Fruit fly (Drosophila melanogaster) whole organism, embryonic: ENCODE results near the gene obst-J.

Experiments used
- Abd-B ChIP-seq: fragments of 200-800 bp; sonication (Bioruptor generic); optimal IDR thresholded peaks from 2 replicates; lab custom pipeline; 2018; ENCODE audit warnings: missing biosample characterization, mild to moderate bottlenecking, missing genetic modification characterization, moderate library complexity
- Ada2b ChIP-seq: fragments of 200-800 bp; sonication (Bioruptor generic); IDR thresholded peaks from 2 replicates; pipeline ENCODE4 v1.3.6; 2022; ENCODE audit warnings: missing biosample characterization, missing genetic modification characterization
- Bdp1 ChIP-seq: fragments of 200-800 bp; sonication (Bioruptor generic); optimal IDR thresholded peaks from 3 replicates; lab custom pipeline; 2016; ENCODE audit warnings: missing biosample characterization, missing genetic modification characterization
- CG1233 ChIP-seq: fragments of 200-800 bp; sonication (Bioruptor generic); optimal IDR thresholded peaks from 4 replicates; lab custom pipeline; 2018; ENCODE audit warnings: missing biosample characterization, mild to moderate bottlenecking, missing genetic modification characterization
- CG13287 ChIP-seq: fragments of 200-800 bp; sonication (Bioruptor generic); IDR thresholded peaks from 2 replicates; pipeline ENCODE4 v1.3.6; 2022; ENCODE audit warnings: missing biosample characterization, missing genetic modification characterization; ENCODE audit not compliant: partially characterized antibody
- CG17568 ChIP-seq: fragments of 200-800 bp; sonication (Bioruptor generic); optimal IDR thresholded peaks from 2 replicates; lab custom pipeline; 2018; ENCODE audit warnings: missing biosample characterization, mild to moderate bottlenecking, missing genetic modification characterization, moderate library complexity
- CG2116 ChIP-seq: fragments of 200-800 bp; sonication (Bioruptor generic); optimal IDR thresholded peaks from 3 replicates; lab custom pipeline; 2018; ENCODE audit warnings: missing biosample characterization, mild to moderate bottlenecking, missing genetic modification characterization
- CG30020 ChIP-seq: fragments of 200-800 bp; optimal IDR thresholded peaks from 2 replicates; lab custom pipeline; 2019; ENCODE audit warnings: missing biosample characterization, mild to moderate bottlenecking, missing genetic modification characterization, moderate library complexity
- CG30431 ChIP-seq: fragments of 200-800 bp; sonication (Bioruptor generic); optimal IDR thresholded peaks from 2 replicates; lab custom pipeline; 2017; ENCODE audit warnings: missing biosample characterization, missing genetic modification characterization
- CG31388 ChIP-seq: fragments of 200-800 bp; sonication (Bioruptor generic); optimal IDR thresholded peaks from 2 replicates; lab custom pipeline; 2016; ENCODE audit warnings: missing biosample characterization, missing genetic modification characterization
- CG32532 ChIP-seq: fragments of 200-800 bp; sonication (Bioruptor generic); IDR thresholded peaks from 2 replicates; pipeline ENCODE4 v1.3.6; 2022; ENCODE audit warnings: missing biosample characterization, missing genetic modification characterization
- CG33557 ChIP-seq: fragments of 200-800 bp; sonication (Bioruptor generic); optimal IDR thresholded peaks from 2 replicates; lab custom pipeline; 2019; ENCODE audit warnings: missing biosample characterization, mild to moderate bottlenecking, missing genetic modification characterization, moderate library complexity
- CG4424 ChIP-seq: fragments of 200-800 bp; sonication (Bioruptor generic); optimal IDR thresholded peaks from 3 replicates; lab custom pipeline; 2016; ENCODE audit warnings: missing biosample characterization, missing genetic modification characterization
- CG8290 ChIP-seq, 3 experiments: fragments of 200-800 bp; sonication (Bioruptor generic); optimal IDR thresholded peaks; 2 replicates each; lab custom pipeline; 2016 to 2019; ENCODE audit warnings: missing biosample characterization in 3 of 3, missing genetic modification characterization in 3 of 3, mild to moderate bottlenecking in 2 of 3, moderate library complexity in 1 of 3
- CoRest ChIP-seq: fragments of 200-800 bp; sonication (Bioruptor generic); optimal IDR thresholded peaks from 3 replicates; lab custom pipeline; 2018; ENCODE audit warnings: missing biosample characterization, mild to moderate bottlenecking, missing genetic modification characterization, moderate library complexity
- Dfd ChIP-seq, 2 experiments: fragments of >200 bp; optimal IDR thresholded peaks; 2 replicates each; lab custom pipeline; 2017; ENCODE audit warnings: missing biosample characterization in 2 of 2, missing genetic modification characterization in 2 of 2
- Dip3 ChIP-seq: fragments of 200-800 bp; sonication (Bioruptor generic); optimal IDR thresholded peaks from 3 replicates; lab custom pipeline; 2016; ENCODE audit warnings: missing biosample characterization, missing genetic modification characterization
- Dll ChIP-seq: fragments of 200-800 bp; sonication (Bioruptor generic); IDR thresholded peaks from 4 replicates; pipeline ENCODE4 v1.3.6; 2022; ENCODE audit warnings: missing biosample characterization, missing genetic modification characterization; ENCODE audit not compliant: partially characterized antibody
- Doc3 ChIP-seq: fragments of 200-800 bp; sonication (Bioruptor generic); IDR thresholded peaks from 3 replicates; pipeline ENCODE4 v1.3.6; 2022; ENCODE audit warnings: missing biosample characterization, missing genetic modification characterization; ENCODE audit not compliant: partially characterized antibody
- E2f2 ChIP-seq: fragments of 200-800 bp; sonication (Bioruptor generic); IDR thresholded peaks from 2 replicates; pipeline ENCODE4 v1.3.6; 2022; ENCODE audit warnings: missing biosample characterization, missing genetic modification characterization
- Fer2 ChIP-seq: fragments of 200-800 bp; sonication (Bioruptor generic); optimal IDR thresholded peaks from 2 replicates; lab custom pipeline; 2018; ENCODE audit warnings: missing biosample characterization, mild to moderate bottlenecking, missing genetic modification characterization, moderate library complexity
- HmgZ ChIP-seq: fragments of 200-800 bp; sonication (Bioruptor generic); optimal IDR thresholded peaks from 2 replicates; lab custom pipeline; 2018; ENCODE audit warnings: missing biosample characterization, mild to moderate bottlenecking, missing genetic modification characterization
- Jarid2 ChIP-seq: fragments of 200-800 bp; sonication (Bioruptor generic); optimal IDR thresholded peaks from 3 replicates; lab custom pipeline; 2017; ENCODE audit warnings: mild to moderate bottlenecking, missing biosample characterization, missing genetic modification reagents, missing genetic modification characterization
- Mes4 ChIP-seq: fragments of 200-800 bp; sonication (Bioruptor generic); optimal IDR thresholded peaks from 2 replicates; lab custom pipeline; 2016; ENCODE audit warnings: missing biosample characterization, missing genetic modification characterization
- Myb ChIP-seq: fragments of 200-800 bp; sonication (Bioruptor generic); optimal IDR thresholded peaks from 2 replicates; lab custom pipeline; 2016; ENCODE audit warnings: missing biosample characterization, missing genetic modification characterization
- Opbp ChIP-seq: fragments of 200-800 bp; sonication (Bioruptor generic); IDR thresholded peaks from 3 replicates; pipeline ENCODE4 v1.3.6; 2022; ENCODE audit warnings: missing biosample characterization, missing genetic modification characterization; ENCODE audit not compliant: partially characterized antibody
- PHDP ChIP-seq: fragments of 200-800 bp; sonication (Bioruptor generic); optimal IDR thresholded peaks from 3 replicates; lab custom pipeline; 2018; ENCODE audit warnings: missing biosample characterization, mild to moderate bottlenecking, missing genetic modification characterization, moderate library complexity
- Rfx ChIP-seq: fragments of 200-800 bp; sonication (Bioruptor generic); IDR thresholded peaks from 2 replicates; pipeline ENCODE4 v1.3.6; 2022; ENCODE audit warnings: missing biosample characterization, missing genetic modification characterization
- Sin3A ChIP-seq: fragments of >200 bp; optimal IDR thresholded peaks from 2 replicates; lab custom pipeline; 2018
- Trl ChIP-seq, 3 experiments: fragments of >200 bp in 2 of 3; fragments of 200-800 bp in 1 of 3; sonication (Bioruptor generic) in 1 of 3; optimal IDR thresholded peaks; 2 replicates in 1 of 3; 3 replicates in 2 of 3; lab custom pipeline; 2016 to 2017; ENCODE audit warnings: missing biosample characterization in 1 of 3, missing genetic modification characterization in 1 of 3
- Xbp1 ChIP-seq: fragments of 200-800 bp; sonication (Bioruptor generic); optimal IDR thresholded peaks from 3 replicates; lab custom pipeline; 2016; ENCODE audit warnings: missing biosample characterization, mild to moderate bottlenecking, missing genetic modification characterization
- ase ChIP-seq: fragments of 200-800 bp; sonication (Bioruptor generic); IDR thresholded peaks from 3 replicates; pipeline ENCODE4 v1.3.6; 2022; ENCODE audit warnings: missing biosample characterization, missing genetic modification characterization
- chinmo ChIP-seq: fragments of 200-800 bp; sonication (Bioruptor generic); IDR thresholded peaks from 4 replicates; pipeline ENCODE4 v1.3.6; 2022; ENCODE audit warnings: missing biosample characterization, missing genetic modification characterization; ENCODE audit not compliant: partially characterized antibody
- croc ChIP-seq: fragments of 200-800 bp; sonication (Bioruptor generic); conservative IDR thresholded peaks from 3 replicates; pipeline ENCODE4 v1.3.6; 2022; ENCODE audit warnings: missing biosample characterization, missing genetic modification characterization
- dimm ChIP-seq: fragments of 200-800 bp; sonication (Bioruptor generic); IDR thresholded peaks from 2 replicates; pipeline ENCODE4 v1.3.6; 2022; ENCODE audit warnings: missing biosample characterization, missing genetic modification characterization
- dmrt99B ChIP-seq: fragments of 200-800 bp; sonication (Bioruptor generic); optimal IDR thresholded peaks from 2 replicates; lab custom pipeline; 2018; ENCODE audit warnings: missing biosample characterization, mild to moderate bottlenecking, missing genetic modification characterization, moderate library complexity
- eyg ChIP-seq: fragments of 200-800 bp; sonication (Bioruptor generic); optimal IDR thresholded peaks from 3 replicates; lab custom pipeline; 2016; ENCODE audit warnings: missing biosample characterization, missing genetic modification characterization
- gem ChIP-seq: fragments of 200-800 bp; sonication (Bioruptor generic); optimal IDR thresholded peaks from 2 replicates; lab custom pipeline; 2019; ENCODE audit warnings: missing biosample characterization, mild to moderate bottlenecking, missing genetic modification characterization, moderate library complexity
- jumu ChIP-seq: fragments of 200-800 bp; sonication (Bioruptor generic); optimal IDR thresholded peaks from 3 replicates; lab custom pipeline; 2016; ENCODE audit warnings: missing biosample characterization, missing genetic modification characterization
- ken ChIP-seq: fragments of 200-800 bp; sonication (Bioruptor generic); IDR thresholded peaks from 3 replicates; pipeline ENCODE4 v1.3.6; 2022; ENCODE audit warnings: missing biosample characterization, missing genetic modification characterization
- luna ChIP-seq: fragments of 200-800 bp; sonication (Bioruptor generic); optimal IDR thresholded peaks from 2 replicates; lab custom pipeline; 2016; ENCODE audit warnings: missing biosample characterization, missing genetic modification characterization
- oc ChIP-seq: fragments of 200-800 bp; sonication (Bioruptor generic); optimal IDR thresholded peaks from 2 replicates; lab custom pipeline; 2018; ENCODE audit warnings: missing biosample characterization, mild to moderate bottlenecking, missing genetic modification characterization, moderate library complexity
- pros ChIP-seq: fragments of 200-800 bp; sonication (Bioruptor generic); optimal IDR thresholded peaks from 3 replicates; lab custom pipeline; 2019; ENCODE audit warnings: missing biosample characterization, mild to moderate bottlenecking, missing genetic modification characterization, moderate library complexity
- pum ChIP-seq: fragments of 200-800 bp; sonication (Bioruptor generic); optimal IDR thresholded peaks from 2 replicates; lab custom pipeline; 2016; ENCODE audit warnings: missing biosample characterization, missing genetic modification characterization
- repo ChIP-seq: fragments of 200-800 bp; sonication (Bioruptor generic); optimal IDR thresholded peaks from 2 replicates; lab custom pipeline; 2016; ENCODE audit warnings: missing biosample characterization, missing genetic modification characterization
- row ChIP-seq: fragments of 200-800 bp; sonication (Bioruptor generic); IDR thresholded peaks from 3 replicates; pipeline ENCODE4 v1.3.6; 2022; ENCODE audit warnings: missing biosample characterization, missing genetic modification characterization
- seq ChIP-seq: fragments of 200-800 bp; sonication (Bioruptor generic); IDR thresholded peaks from 2 replicates; pipeline ENCODE4 v1.3.6; 2022; ENCODE audit warnings: missing biosample characterization, missing genetic modification characterization
- zen ChIP-seq: fragments of 200-800 bp; sonication (Bioruptor generic); optimal IDR thresholded peaks from 3 replicates; lab custom pipeline; 2018; ENCODE audit warnings: missing biosample characterization, mild to moderate bottlenecking, missing genetic modification characterization, moderate library complexity
- zfh2 ChIP-seq: fragments of 200-800 bp; sonication (Bioruptor generic); optimal IDR thresholded peaks from 2 replicates; lab custom pipeline; 2016; ENCODE audit warnings: missing biosample characterization, missing genetic modification characterization

Gene obst-J

dm6 chr3L:20133168-20133567 lies 1.6 kb upstream of the obst-J start, which contains the start of gene CG7335:
Gene CG7335, minus strand, starts transcription at chr3L:20133268.
- no peak for TF ChIP-seq ase
- no peak for TF ChIP-seq row (GFP tag; lab: Robert Waterston, UW)
- TF ChIP-seq repo, result no peak
- TF ChIP-seq HmgZ (tag; lab: Kevin White, UChicago), result no peak
- TF ChIP-seq ken (GFP tag; lab: Robert Waterston, UW), result no peak
- TF ChIP-seq E2f2, result no peak
- no peak for TF ChIP-seq zen (tag; lab: Kevin White, UChicago)
- TF ChIP-seq Bdp1 (GFP tag; lab: Kevin White, UChicago), result no peak

dm6 chr3L:20129032-20129431 lies 2.5 kb downstream of the obst-J start, which contains the start of gene gig:
Gene gig, plus strand, starts transcription at chr3L:20129181.
- TF ChIP-seq Rfx (GFP tag; lab: Robert Waterston, UW) (no peak), Trl (optimal IDR thresholded peaks at IDR 0.05; lab: Kevin White, UChicago) (no peak), Trl (GFP tag; optimal IDR thresholded peaks at IDR 0.05; lab: Kevin White, UChicago) (no peak), Sin3A (lab: Kevin White, UChicago) (peak; percentile 7), Dfd (GFP tag; optimal IDR thresholded peaks at IDR 0.05; lab: Kevin White, UChicago) (no peak), dmrt99B (no peak), croc (GFP tag; lab: Robert Waterston, UW) (no peak), CG33557 (GFP tag; lab: Kevin White, UChicago) (no peak), Abd-B (GFP tag; lab: Kevin White, UChicago) (no peak), oc (no peak), CG31388 (GFP tag; lab: Kevin White, UChicago) (no peak), CG30431 (GFP tag; lab: Kevin White, UChicago) (no peak), PHDP (no peak), Fer2 (no peak), luna (GFP tag; lab: Kevin White, UChicago) (no peak), Jarid2 (GFP tag; lab: Kevin White, UChicago) (no peak), ken (GFP tag; lab: Robert Waterston, UW) (no peak), eyg (GFP tag; lab: Kevin White, UChicago) (no peak), Myb (no peak), Dip3 (GFP tag; lab: Kevin White, UChicago) (no peak), CG13287 (peak; percentile 19; the same call in 1 of the 2 replicates), CG1233 (no peak), CG8290 (GFP tag; optimal IDR thresholded peaks at IDR 0.05; lab: Kevin White, UChicago) (no peak), CG8290 (tag; optimal IDR thresholded peaks at IDR 0.05; lab: Kevin White, UChicago) (no peak), CG32532 (GFP tag; lab: Robert Waterston, UW) (no peak), Xbp1 (GFP tag; lab: Kevin White, UChicago) (no peak), gem (no peak), pum (GFP tag; lab: Kevin White, UChicago) (no peak), CoRest (tag; lab: Kevin White, UChicago) (no peak), Doc3 (GFP tag; lab: Robert Waterston, UW) (no peak), CG2116 (GFP tag; lab: Kevin White, UChicago) (no peak), zfh2 (GFP tag; lab: Kevin White, UChicago) (no peak), CG4424 (GFP tag; lab: Kevin White, UChicago) (no peak), chinmo (no peak), CG30020 (tag; lab: Kevin White, UChicago) (no peak), seq (no peak), Opbp (GFP tag; lab: Robert Waterston, UW) (0 out of 3 replicates have a peak, but pooled peaks have one; percentile 5), Mes4 (GFP tag; lab: Kevin White, UChicago) (no peak), dimm (GFP tag; lab: Robert Waterston, UW) (no peak), jumu (no peak), Dll (GFP tag; lab: Robert Waterston, UW) (0 out of 4 replicates have a peak, but pooled peaks have one; percentile 31), pros (GFP tag; lab: Kevin White, UChicago) (no peak), Ada2b (GFP tag; lab: Robert Waterston, UW) (no peak), CG17568 (no peak)
